Fruit fly (Drosophila melanogaster) whole organism, prepupa: ENCODE data around the gene CG44475.

ENCODE experiments used
- Blimp-1 ChIP-seq: fragments of 200-800 bp; sonication (Bioruptor generic); optimal IDR thresholded peaks from 3 replicates; lab custom pipeline; 2017; ENCODE audit warnings: missing biosample characterization, missing genetic modification characterization, mild to moderate bottlenecking, moderate library complexity, missing genetic modification reagents
- CG10631 ChIP-seq: fragments of 200-800 bp; sonication (Bioruptor generic); optimal IDR thresholded peaks from 2 replicates; lab custom pipeline; 2016; ENCODE audit warnings: missing biosample characterization, missing genetic modification characterization
- CG10669 ChIP-seq: fragments of 200-800 bp; sonication (Bioruptor generic); optimal IDR thresholded peaks from 3 replicates; lab custom pipeline; 2018; ENCODE audit warnings: missing biosample characterization, mild to moderate bottlenecking, missing genetic modification characterization, moderate library complexity
- CG11294 ChIP-seq: fragments of 200-800 bp; sonication (Bioruptor generic); IDR thresholded peaks from 2 replicates; pipeline ENCODE4 v1.3.6; 2022; ENCODE audit warnings: missing biosample characterization, missing genetic modification characterization
- CG11902 ChIP-seq: fragments of 200-800 bp; sonication (Bioruptor generic); optimal IDR thresholded peaks from 3 replicates; lab custom pipeline; 2016; ENCODE audit warnings: missing biosample characterization, missing genetic modification characterization
- CG15336 ChIP-seq: fragments of 200-800 bp; sonication (Bioruptor generic); IDR thresholded peaks from 2 replicates; pipeline ENCODE4 v1.3.6; 2022; ENCODE audit warnings: missing biosample characterization, missing genetic modification characterization
- CG1621 ChIP-seq: fragments of 200-800 bp; sonication (Bioruptor generic); optimal IDR thresholded peaks from 3 replicates; lab custom pipeline; 2018; ENCODE audit warnings: missing biosample characterization, mild to moderate bottlenecking, missing genetic modification characterization
- CG16779 ChIP-seq: fragments of 200-800 bp; sonication (Bioruptor generic); optimal IDR thresholded peaks from 3 replicates; lab custom pipeline; 2017; ENCODE audit warnings: missing biosample characterization, mild to moderate bottlenecking, missing genetic modification characterization
- CG3032 ChIP-seq: fragments of 200-800 bp; optimal IDR thresholded peaks from 2 replicates; lab custom pipeline; 2019; ENCODE audit warnings: missing biosample characterization, mild to moderate bottlenecking, missing genetic modification characterization, moderate library complexity
- CG31627 ChIP-seq: fragments of 200-800 bp; sonication (Bioruptor generic); optimal IDR thresholded peaks from 3 replicates; lab custom pipeline; 2016; ENCODE audit warnings: missing biosample characterization, missing genetic modification characterization
- CG32006 ChIP-seq: fragments of 200-800 bp; sonication (Bioruptor generic); optimal IDR thresholded peaks from 3 replicates; lab custom pipeline; 2017; ENCODE audit warnings: missing biosample characterization, mild to moderate bottlenecking, missing genetic modification characterization
- CG34406 ChIP-seq: fragments of 200-800 bp; sonication (Bioruptor generic); optimal IDR thresholded peaks from 3 replicates; lab custom pipeline; 2016; ENCODE audit warnings: missing biosample characterization, missing genetic modification characterization
- CG3919 ChIP-seq: fragments of 200-800 bp; sonication (Bioruptor generic); optimal IDR thresholded peaks from 3 replicates; lab custom pipeline; 2016; ENCODE audit warnings: missing biosample characterization, missing genetic modification characterization
- CG4318 ChIP-seq: fragments of 200-800 bp; sonication (Bioruptor generic); optimal IDR thresholded peaks from 3 replicates; lab custom pipeline; 2017; ENCODE audit warnings: missing biosample characterization, mild to moderate bottlenecking, missing genetic modification characterization
- CG6163 ChIP-seq: fragments of 200-800 bp; sonication (Bioruptor generic); IDR thresholded peaks from 3 replicates; pipeline ENCODE4 v1.3.6; 2022; ENCODE audit warnings: missing biosample characterization, missing genetic modification characterization
- CG6792 ChIP-seq: fragments of 200-800 bp; sonication (Bioruptor generic); optimal IDR thresholded peaks from 3 replicates; lab custom pipeline; 2016; ENCODE audit warnings: missing biosample characterization, missing genetic modification characterization
- CG6808 ChIP-seq: fragments of 200-800 bp; sonication (Bioruptor generic); optimal IDR thresholded peaks from 3 replicates; lab custom pipeline; 2017; ENCODE audit warnings: missing biosample characterization, missing genetic modification characterization, mild to moderate bottlenecking, moderate library complexity, missing genetic modification reagents
- CG7368 ChIP-seq: fragments of 200-800 bp; sonication (Bioruptor generic); optimal IDR thresholded peaks from 3 replicates; lab custom pipeline; 2016; ENCODE audit warnings: missing biosample characterization, missing genetic modification characterization
- CG8119 ChIP-seq: fragments of 200-800 bp; sonication (Bioruptor generic); IDR thresholded peaks from 3 replicates; pipeline ENCODE4 v1.3.6; 2022; ENCODE audit warnings: missing biosample characterization, missing genetic modification characterization
- CG8319 ChIP-seq: fragments of 200-800 bp; sonication (Bioruptor generic); optimal IDR thresholded peaks from 3 replicates; lab custom pipeline; 2016; ENCODE audit warnings: missing biosample characterization, missing genetic modification characterization
- CG8632 ChIP-seq: fragments of 200-800 bp; sonication (Bioruptor generic); optimal IDR thresholded peaks from 3 replicates; lab custom pipeline; 2016; ENCODE audit warnings: missing biosample characterization, missing genetic modification characterization
- CG9139 ChIP-seq: fragments of 200-800 bp; sonication (Bioruptor generic); optimal IDR thresholded peaks from 3 replicates; lab custom pipeline; 2017; ENCODE audit warnings: missing biosample characterization, mild to moderate bottlenecking, missing genetic modification characterization
- Eip75B ChIP-seq: fragments of 200-800 bp; sonication (Bioruptor generic); optimal IDR thresholded peaks from 3 replicates; lab custom pipeline; 2016; ENCODE audit warnings: missing biosample characterization, missing genetic modification characterization
- Eip78C ChIP-seq: fragments of 200-800 bp; sonication (Bioruptor generic); peaks from one replicate; lab custom pipeline; 2016; ENCODE audit warnings: missing biosample characterization, missing genetic modification characterization
- Eip93F ChIP-seq: fragments of 200-800 bp; sonication (Bioruptor generic); optimal IDR thresholded peaks from 2 replicates; lab custom pipeline; 2016; ENCODE audit warnings: missing biosample characterization, mild to moderate bottlenecking, missing genetic modification characterization
- Ets21C ChIP-seq: fragments of 200-800 bp; sonication (Bioruptor generic); optimal IDR thresholded peaks from 3 replicates; lab custom pipeline; 2016; ENCODE audit warnings: missing biosample characterization, missing genetic modification characterization
- Ets96B ChIP-seq: fragments of 200-800 bp; optimal IDR thresholded peaks from 2 replicates; lab custom pipeline; 2019; ENCODE audit warnings: missing biosample characterization, mild to moderate bottlenecking, missing genetic modification characterization, moderate library complexity
- Gug ChIP-seq: fragments of 200-800 bp; sonication (Bioruptor generic); IDR thresholded peaks from 2 replicates; pipeline ENCODE4 v1.3.6; 2022; ENCODE audit warnings: missing biosample characterization, missing genetic modification characterization
- Hr38 ChIP-seq: sonication (Bioruptor generic); optimal IDR thresholded peaks from 2 replicates; lab custom pipeline; 2016; ENCODE audit warnings: missing biosample characterization, missing genetic modification characterization
- Hr4 ChIP-seq: fragments of 200-800 bp; sonication (Bioruptor generic); optimal IDR thresholded peaks from 3 replicates; lab custom pipeline; 2016; ENCODE audit warnings: missing biosample characterization, missing genetic modification characterization
- Lpt ChIP-seq: fragments of 200-800 bp; sonication (Bioruptor generic); optimal IDR thresholded peaks from 3 replicates; lab custom pipeline; 2016; ENCODE audit warnings: missing biosample characterization, missing genetic modification characterization
- Met ChIP-seq: fragments of 200-800 bp; sonication (Bioruptor generic); optimal IDR thresholded peaks from 3 replicates; lab custom pipeline; 2016; ENCODE audit warnings: missing biosample characterization, missing genetic modification characterization
- OdsH ChIP-seq: fragments of 200-800 bp; sonication (Bioruptor generic); optimal IDR thresholded peaks from 3 replicates; lab custom pipeline; 2016; ENCODE audit warnings: missing biosample characterization, missing genetic modification characterization
- Smox ChIP-seq: fragments of 200-800 bp; sonication (Bioruptor generic); optimal IDR thresholded peaks from 3 replicates; lab custom pipeline; 2016; ENCODE audit warnings: missing biosample characterization, missing genetic modification characterization
- Sox102F ChIP-seq: fragments of 200-800 bp; sonication (Bioruptor generic); optimal IDR thresholded peaks from 2 replicates; lab custom pipeline; 2016; ENCODE audit warnings: missing biosample characterization, mild to moderate bottlenecking, missing genetic modification characterization
- Sox15 ChIP-seq: fragments of 200-800 bp; sonication (Bioruptor generic); optimal IDR thresholded peaks from 3 replicates; lab custom pipeline; 2016; ENCODE audit warnings: missing biosample characterization, missing genetic modification characterization
- achi ChIP-seq: fragments of 200-800 bp; sonication (Bioruptor generic); optimal IDR thresholded peaks from 3 replicates; lab custom pipeline; 2016; ENCODE audit warnings: missing biosample characterization, missing genetic modification characterization
- cyc ChIP-seq: fragments of 200-800 bp; sonication (Bioruptor generic); optimal IDR thresholded peaks from 3 replicates; lab custom pipeline; 2016; ENCODE audit warnings: missing biosample characterization, missing genetic modification characterization
- dac ChIP-seq: fragments of 200-800 bp; sonication (Bioruptor generic); optimal IDR thresholded peaks from 2 replicates; lab custom pipeline; 2017; ENCODE audit warnings: missing biosample characterization, mild to moderate bottlenecking, missing genetic modification characterization
- dsx ChIP-seq: fragments of 200-800 bp; optimal IDR thresholded peaks from 3 replicates; lab custom pipeline; 2019; ENCODE audit warnings: missing biosample characterization, mild to moderate bottlenecking, missing genetic modification characterization, moderate library complexity; ENCODE audit not compliant: poor library complexity, severe bottlenecking
- eg ChIP-seq: fragments of 200-800 bp; sonication (Bioruptor generic); IDR thresholded peaks from 3 replicates; pipeline ENCODE4 v1.3.6; 2022; ENCODE audit warnings: missing biosample characterization, missing genetic modification characterization
- esn ChIP-seq: fragments of 200-800 bp; sonication (Bioruptor generic); optimal IDR thresholded peaks from 2 replicates; lab custom pipeline; 2016; ENCODE audit warnings: missing biosample characterization, mild to moderate bottlenecking, missing genetic modification characterization, moderate library complexity
- fd85E ChIP-seq: fragments of 200-800 bp; sonication (Bioruptor generic); optimal IDR thresholded peaks from 3 replicates; lab custom pipeline; 2016; ENCODE audit warnings: missing biosample characterization, missing genetic modification characterization
- fkh ChIP-seq: fragments of 200-800 bp; sonication (Bioruptor generic); optimal IDR thresholded peaks from 3 replicates; lab custom pipeline; 2017; ENCODE audit warnings: missing biosample characterization, mild to moderate bottlenecking, missing genetic modification characterization, moderate library complexity
- lz ChIP-seq: fragments of 200-800 bp; sonication (Bioruptor generic); optimal IDR thresholded peaks from 3 replicates; lab custom pipeline; 2016; ENCODE audit warnings: missing biosample characterization, missing genetic modification characterization
- pdm3 ChIP-seq: fragments of 200-800 bp; sonication (Bioruptor generic); optimal IDR thresholded peaks from 3 replicates; lab custom pipeline; 2016; ENCODE audit warnings: missing biosample characterization, missing genetic modification characterization
- spab ChIP-seq: fragments of 200-800 bp; sonication (Bioruptor generic); optimal IDR thresholded peaks from 2 replicates; lab custom pipeline; 2017; ENCODE audit warnings: missing biosample characterization, mild to moderate bottlenecking, missing genetic modification characterization, missing genetic modification reagents
- ss ChIP-seq, 2 experiments: fragments of 200-800 bp; sonication (Bioruptor generic); optimal IDR thresholded peaks; 2 replicates in 1 of 2; 3 replicates in 1 of 2; lab custom pipeline; 2017 to 2018; ENCODE audit warnings: mild to moderate bottlenecking in 2 of 2, missing biosample characterization in 2 of 2, missing genetic modification characterization in 2 of 2, moderate library complexity in 1 of 2
- svp ChIP-seq: fragments of 200-800 bp; sonication (Bioruptor generic); peaks from one replicate; lab custom pipeline; 2016; ENCODE audit warnings: missing biosample characterization, missing genetic modification characterization
- topi ChIP-seq: fragments of 200-800 bp; sonication (Bioruptor generic); optimal IDR thresholded peaks from 3 replicates; lab custom pipeline; 2016; ENCODE audit warnings: missing biosample characterization, missing genetic modification characterization
- vri ChIP-seq: fragments of 200-800 bp; sonication (Bioruptor generic); optimal IDR thresholded peaks from 3 replicates; lab custom pipeline; 2016; ENCODE audit warnings: missing biosample characterization, mild to moderate bottlenecking, missing genetic modification characterization

The CG44475 gene

dm6 chr2L:15912901-15913673 is 30.1 kb upstream of the CG44475 start:
- peak; percentile 35 for TF ChIP-seq Sox15 (GFP tag; lab: Kevin White, UChicago)
- peak; percentile 6 for TF ChIP-seq CG6792 (GFP tag; lab: Kevin White, UChicago)
- TF ChIP-seq ss (GFP tag; optimal IDR thresholded peaks at IDR 0.05; lab: Kevin White, UChicago), result peak in 1 of 2 experiments; percentile 10
- no peak for TF ChIP-seq Sox102F (GFP tag; lab: Kevin White, UChicago)
- no peak for TF ChIP-seq achi (GFP tag; lab: Kevin White, UChicago)
- no peak for TF ChIP-seq pdm3 (GFP tag; lab: Kevin White, UChicago)
- TF ChIP-seq Met (GFP tag; lab: Kevin White, UChicago), result no peak
- no peak for TF ChIP-seq CG3919 (GFP tag; lab: Kevin White, UChicago)
- TF ChIP-seq dsx (GFP tag; lab: Kevin White, UChicago), result no peak
- no peak for TF ChIP-seq Eip75B
- TF ChIP-seq CG3032, result no peak
- no peak for TF ChIP-seq dac (GFP tag; lab: Kevin White, UChicago)
- TF ChIP-seq Eip93F (GFP tag; lab: Kevin White, UChicago), result peak; percentile 18
- TF ChIP-seq CG6808 (GFP tag; lab: Kevin White, UChicago), result no peak
- no peak for TF ChIP-seq Ets21C (GFP tag; lab: Kevin White, UChicago)
- TF ChIP-seq CG10669 (GFP tag; lab: Kevin White, UChicago), result no peak
- no peak for TF ChIP-seq lz
- TF ChIP-seq Smox (GFP tag; lab: Kevin White, UChicago), result no peak
- no peak for TF ChIP-seq CG9139
- peak; percentile 92 for TF ChIP-seq CG1621 (tag; lab: Kevin White, UChicago)
- no peak for TF ChIP-seq Blimp-1
- peak; percentile 45 for TF ChIP-seq Eip78C (GFP tag; lab: Kevin White, UChicago)
- TF ChIP-seq CG16779 (tag; lab: Kevin White, UChicago), result no peak
- TF ChIP-seq spab (GFP tag; lab: Kevin White, UChicago), result no peak
- TF ChIP-seq topi, result no peak
- TF ChIP-seq CG11902 (GFP tag; lab: Kevin White, UChicago), result no peak
- TF ChIP-seq svp (GFP tag; lab: Kevin White, UChicago), result peak; percentile 90
- peak; percentile 37 for TF ChIP-seq esn (GFP tag; lab: Kevin White, UChicago)
- no peak for TF ChIP-seq fd85E (GFP tag; lab: Kevin White, UChicago)
- peak; percentile 22 for TF ChIP-seq CG31627 (GFP tag; lab: Kevin White, UChicago)
- peak; percentile 96 for TF ChIP-seq vri (GFP tag; lab: Kevin White, UChicago)
- TF ChIP-seq CG8632 (GFP tag; lab: Kevin White, UChicago), result no peak
- peak; percentile 9 for TF ChIP-seq OdsH (GFP tag; lab: Kevin White, UChicago)
- peak; percentile 0 for TF ChIP-seq cyc (GFP tag; lab: Kevin White, UChicago)
- TF ChIP-seq CG8319, result no peak
- TF ChIP-seq Hr4 (GFP tag; lab: Kevin White, UChicago), result no peak
- no peak for TF ChIP-seq Hr38 (GFP tag; lab: Kevin White, UChicago)
- peak; percentile 29 for TF ChIP-seq CG34406
- no peak for TF ChIP-seq CG7368 (GFP tag; lab: Kevin White, UChicago)
- no peak for TF ChIP-seq Ets96B (tag; lab: Kevin White, UChicago)
- no peak for TF ChIP-seq CG11294 (GFP tag; lab: Robert Waterston, UW)
- no peak for TF ChIP-seq CG8119 (GFP tag; lab: Robert Waterston, UW)
- TF ChIP-seq Lpt, result no peak
- TF ChIP-seq CG6163, result no peak
- no peak for TF ChIP-seq CG4318 (GFP tag; lab: Kevin White, UChicago)
- TF ChIP-seq CG32006 (GFP tag; lab: Kevin White, UChicago), result peak; percentile 36
- peak; percentile 30 for TF ChIP-seq CG10631
- TF ChIP-seq CG15336 (GFP tag; lab: Robert Waterston, UW), result no peak
- peak; percentile 8; the same call in 1 of the 3 replicates for TF ChIP-seq eg (GFP tag; lab: Robert Waterston, UW)
- TF ChIP-seq Gug (GFP tag; lab: Robert Waterston, UW), result no peak
- peak; percentile 95 for TF ChIP-seq fkh (GFP tag; lab: Kevin White, UChicago)
